Worm (Caenorhabditis elegans) whole organism, L3 larva: ENCODE measurements around the gene clec-84.
A peak's percentile ranks its signal among the peaks of the same experiment; 100 is the strongest.
"Not testable (repeated sequence)": the region's sequence is repeated elsewhere in the genome, so short reads cannot be mapped to it uniquely, and the experiment has no call there.

Experiments used
- ZK546.5 ChIP-seq: sonication (generic microtip); optimal IDR thresholded peaks from 2 replicates; lab custom pipeline; 2017; ENCODE audit warnings: missing biosample characterization, missing genetic modification characterization
- aly-2 ChIP-seq: fragments of 150-350 bp; optimal IDR thresholded peaks from 2 replicates; lab custom pipeline; 2014; ENCODE audit warnings: missing biosample characterization, missing genetic modification characterization
- ceh-16 ChIP-seq: sonication (generic microtip); optimal IDR thresholded peaks from 2 replicates; lab custom pipeline; 2017; ENCODE audit warnings: missing biosample characterization, missing genetic modification characterization
- ceh-28 ChIP-seq: fragments of 150-350 bp; optimal IDR thresholded peaks from 2 replicates; lab custom pipeline; 2014; ENCODE audit warnings: missing biosample characterization, missing genetic modification reagents, missing genetic modification characterization
- ceh-82 ChIP-seq: fragments of 150-350 bp; optimal IDR thresholded peaks from 2 replicates; lab custom pipeline; 2014; ENCODE audit warnings: missing biosample characterization, missing genetic modification characterization
- ceh-9 ChIP-seq: sonication (generic microtip); optimal IDR thresholded peaks from 2 replicates; lab custom pipeline; 2018; ENCODE audit warnings: missing biosample characterization, missing genetic modification characterization
- daf-12 ChIP-seq: fragments of 150-350 bp; optimal IDR thresholded peaks from 2 replicates; lab custom pipeline; 2014; ENCODE audit warnings: missing biosample characterization, missing genetic modification reagents, missing genetic modification characterization
- egl-27 ChIP-seq: sonication (generic microtip); optimal IDR thresholded peaks from 4 replicates; lab custom pipeline; 2017; ENCODE audit warnings: missing biosample characterization, missing genetic modification reagents, missing genetic modification characterization
- egl-5 ChIP-seq: fragments of 150-350 bp; optimal IDR thresholded peaks from 2 replicates; lab custom pipeline; 2017; ENCODE audit warnings: missing biosample characterization, missing genetic modification reagents, missing genetic modification characterization, inconsistent platforms
- elt-1 ChIP-seq: fragments of 150-350 bp; optimal IDR thresholded peaks from 2 replicates; lab custom pipeline; 2014; ENCODE audit warnings: missing biosample characterization, missing genetic modification characterization
- elt-2 ChIP-seq: sonication (generic microtip); optimal IDR thresholded peaks from 2 replicates; lab custom pipeline; 2016; ENCODE audit warnings: missing genetic modification reagents, mild to moderate bottlenecking, missing genetic modification characterization, missing compliant biosample characterization
- elt-3 ChIP-seq, 3 experiments: fragments of 150-350 bp in 1 of 3; sonication (generic microtip) in 2 of 3; optimal IDR thresholded peaks; 2 replicates in 2 of 3; 4 replicates in 1 of 3; lab custom pipeline; 2014 to 2017; ENCODE audit warnings: missing biosample characterization in 3 of 3, missing genetic modification characterization in 3 of 3
- fkh-10 ChIP-seq: sonication (generic microtip); optimal IDR thresholded peaks from 2 replicates; lab custom pipeline; 2017; ENCODE audit warnings: missing biosample characterization, missing genetic modification reagents, missing genetic modification characterization
- fkh-2 ChIP-seq: fragments of 150-350 bp; optimal IDR thresholded peaks from 2 replicates; lab custom pipeline; 2014; ENCODE audit warnings: missing biosample characterization, missing genetic modification reagents, missing genetic modification characterization
- fos-1 ChIP-seq: fragments of 150-350 bp; optimal IDR thresholded peaks from 2 replicates; lab custom pipeline; 2014; ENCODE audit warnings: missing biosample characterization, missing genetic modification characterization
- hmg-11 ChIP-seq: sonication (generic microtip); optimal IDR thresholded peaks from 2 replicates; lab custom pipeline; 2016; ENCODE audit warnings: missing genetic modification characterization, missing compliant biosample characterization
- jun-1 ChIP-seq: fragments of 150-350 bp; optimal IDR thresholded peaks from 2 replicates; lab custom pipeline; 2014; ENCODE audit warnings: missing biosample characterization, missing genetic modification reagents, missing genetic modification characterization
- lin-15B ChIP-seq: fragments of 150-350 bp; optimal IDR thresholded peaks from 2 replicates; lab custom pipeline; 2014; ENCODE audit warnings: missing biosample characterization, missing genetic modification characterization
- lsy-12 ChIP-seq: sonication (generic microtip); optimal IDR thresholded peaks from 2 replicates; lab custom pipeline; 2016; ENCODE audit warnings: mild to moderate bottlenecking, missing genetic modification characterization, missing compliant biosample characterization
- mdl-1 ChIP-seq: fragments of 150-350 bp; optimal IDR thresholded peaks from 2 replicates; lab custom pipeline; 2014; ENCODE audit warnings: missing biosample characterization, missing genetic modification characterization
- nfya-1 ChIP-seq: sonication (generic microtip); optimal IDR thresholded peaks from 2 replicates; lab custom pipeline; 2017; ENCODE audit warnings: missing genetic modification characterization, mild to moderate bottlenecking, missing compliant biosample characterization, antibody characterized with exemption, moderate library complexity; ENCODE audit not compliant: insufficient read depth
- nhr-11 ChIP-seq: fragments of 150-350 bp; optimal IDR thresholded peaks from 2 replicates; lab custom pipeline; 2014; ENCODE audit warnings: missing biosample characterization, missing genetic modification characterization
- nhr-12 ChIP-seq: fragments of 150-350 bp; optimal IDR thresholded peaks from 2 replicates; lab custom pipeline; 2014; ENCODE audit warnings: missing biosample characterization, missing genetic modification characterization
- nhr-23 ChIP-seq: fragments of 150-350 bp; optimal IDR thresholded peaks from 2 replicates; lab custom pipeline; 2014; ENCODE audit warnings: missing biosample characterization, missing genetic modification reagents, missing genetic modification characterization
- nhr-237 ChIP-seq: fragments of 150-350 bp; optimal IDR thresholded peaks from 2 replicates; lab custom pipeline; 2014; ENCODE audit warnings: missing biosample characterization, missing genetic modification characterization
- nhr-43 ChIP-seq: sonication (generic microtip); optimal IDR thresholded peaks from 2 replicates; lab custom pipeline; 2016; ENCODE audit warnings: mild to moderate bottlenecking, missing genetic modification characterization, missing compliant biosample characterization; ENCODE audit not compliant: poor library complexity, severe bottlenecking
- nhr-67 ChIP-seq: fragments of 150-350 bp; optimal IDR thresholded peaks from 2 replicates; lab custom pipeline; 2014; ENCODE audit warnings: missing biosample characterization, missing genetic modification characterization
- pha-4 ChIP-seq: fragments of 150-350 bp; optimal IDR thresholded peaks from 2 replicates; lab custom pipeline; 2014; ENCODE audit warnings: missing biosample characterization, missing genetic modification reagents, missing genetic modification characterization
- pqm-1 ChIP-seq: fragments of 150-350 bp; optimal IDR thresholded peaks from 2 replicates; lab custom pipeline; 2017; ENCODE audit warnings: missing biosample characterization, missing genetic modification characterization, inconsistent platforms
- sea-2 ChIP-seq: fragments of 150-350 bp; sonication (generic microtip); optimal IDR thresholded peaks from 4 replicates; lab custom pipeline; 2014; ENCODE audit warnings: missing biosample characterization, missing genetic modification reagents, missing genetic modification characterization
- skn-1 ChIP-seq: fragments of 150-350 bp; optimal IDR thresholded peaks from 2 replicates; lab custom pipeline; 2014; ENCODE audit warnings: missing biosample characterization, missing genetic modification characterization
- snpc-4 ChIP-seq: fragments of 150-350 bp; optimal IDR thresholded peaks from 2 replicates; lab custom pipeline; 2014; ENCODE audit warnings: missing biosample characterization, missing genetic modification characterization
- tbx-2 ChIP-seq: sonication (generic microtip); optimal IDR thresholded peaks from 2 replicates; lab custom pipeline; 2016; ENCODE audit warnings: mild to moderate bottlenecking, missing genetic modification characterization, missing compliant biosample characterization
- unc-39 ChIP-seq: sonication (generic microtip); optimal IDR thresholded peaks from 4 replicates; lab custom pipeline; 2017; ENCODE audit warnings: missing biosample characterization, missing genetic modification characterization
- zag-1 ChIP-seq: fragments of 150-350 bp; optimal IDR thresholded peaks from 2 replicates; lab custom pipeline; 2014; ENCODE audit warnings: missing biosample characterization, missing genetic modification characterization
- ztf-11 ChIP-seq: fragments of 150-350 bp; optimal IDR thresholded peaks from 2 replicates; lab custom pipeline; 2014; ENCODE audit warnings: missing biosample characterization, missing genetic modification characterization
- ztf-4 ChIP-seq: fragments of 150-350 bp; optimal IDR thresholded peaks from 2 replicates; lab custom pipeline; 2014; ENCODE audit warnings: missing biosample characterization, missing genetic modification characterization

The clec-84 gene

DNA sequence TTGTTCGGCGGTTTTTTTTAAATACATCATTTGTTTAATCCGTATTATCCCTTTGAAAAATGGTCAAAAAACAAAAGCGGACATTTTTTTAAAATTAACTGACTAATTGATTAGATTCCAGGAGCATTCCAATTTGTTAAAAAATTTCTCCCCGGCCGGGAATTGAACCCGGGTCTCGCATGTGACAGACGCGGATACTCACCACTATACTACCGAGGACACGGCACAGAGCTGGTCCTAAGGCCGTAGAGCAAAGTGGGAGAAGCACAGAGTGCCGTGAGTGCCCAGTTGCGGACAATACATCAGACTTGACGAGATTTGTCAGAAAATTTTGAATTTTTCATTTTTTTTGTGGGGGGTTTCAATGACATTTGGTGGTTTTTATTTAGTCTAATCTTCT is 41.3 kb upstream of the clec-84 start:
- TF ChIP-seq hmg-11 (tag; lab: Kevin White, UChicago) (peak; percentile 16), elt-2 (tag; lab: Kevin White, UChicago) (peak; percentile 19), elt-1 (tag; lab: Kevin White, UChicago) (no peak), ceh-9 (no peak), sea-2 (GFP tag; lab: Kevin White, UChicago) (no peak), unc-39 (tag; lab: Kevin White, UChicago) (no peak), ztf-11 (no peak), fkh-10 (GFP tag; lab: Kevin White, UChicago) (no peak), pqm-1 (no peak), fkh-2 (tag; lab: Kevin White, UChicago) (no peak), nhr-11 (tag; lab: Kevin White, UChicago) (no peak), nfya-1 (tag; lab: Kevin White, UChicago) (peak; percentile 16), fos-1 (no peak), nhr-43 (tag; lab: Kevin White, UChicago) (no peak), daf-12 (tag; lab: Kevin White, UChicago) (no peak), egl-27 (tag; lab: Kevin White, UChicago) (no peak), ceh-82 (tag; lab: Kevin White, UChicago) (no peak), snpc-4 (tag; lab: Kevin White, UChicago) (no peak), lin-15B (peak; percentile 14), ztf-4 (tag; lab: Kevin White, UChicago) (no peak), lsy-12 (no peak), elt-3 (tag; optimal IDR thresholded peaks at IDR 0.05; lab: Kevin White, UChicago) (no peak), nhr-23 (tag; lab: Kevin White, UChicago) (no peak), zag-1 (tag; lab: Kevin White, UChicago) (no peak), pha-4 (tag; lab: Kevin White, UChicago) (no peak), egl-5 (tag; lab: Kevin White, UChicago) (no peak), skn-1 (tag; lab: Kevin White, UChicago) (no peak), ZK546.5 (tag; lab: Kevin White, UChicago) (no peak), jun-1 (no peak), ceh-16 (tag; lab: Kevin White, UChicago) (no peak)
- TF ChIP-seq, all 47 proteins: peak for 4

DNA sequence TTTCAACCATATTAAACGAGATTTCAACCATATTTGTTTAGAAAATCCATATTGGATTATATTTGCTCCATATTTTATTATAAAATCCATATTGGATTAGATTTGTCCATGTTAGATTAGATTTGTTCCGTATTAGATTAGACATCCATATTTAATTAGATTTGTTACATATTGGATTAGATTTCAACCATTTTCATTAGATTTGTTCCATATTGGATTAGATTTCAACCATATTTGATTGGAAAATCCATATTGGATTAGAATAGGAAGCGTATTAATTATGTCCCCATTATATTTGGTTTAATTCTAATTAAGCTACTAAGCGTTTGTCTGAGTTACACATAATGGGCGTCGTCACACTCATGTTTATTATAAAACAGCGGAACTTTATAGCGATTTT is 40.7 kb upstream of the clec-84 start, which contains the start of gene Y54G2A.44:
TSS of gene Y54G2A.44 (plus strand) at position 301 of the 400 bp plus-strand sequence.
- TF ChIP-seq fkh-10 (GFP tag; lab: Kevin White, UChicago); hmg-11 (tag; lab: Kevin White, UChicago); ceh-9: not testable (repeated sequence)
- TF ChIP-seq, all 47 proteins: peak for 0; not testable (repeated sequence) for 47

DNA sequence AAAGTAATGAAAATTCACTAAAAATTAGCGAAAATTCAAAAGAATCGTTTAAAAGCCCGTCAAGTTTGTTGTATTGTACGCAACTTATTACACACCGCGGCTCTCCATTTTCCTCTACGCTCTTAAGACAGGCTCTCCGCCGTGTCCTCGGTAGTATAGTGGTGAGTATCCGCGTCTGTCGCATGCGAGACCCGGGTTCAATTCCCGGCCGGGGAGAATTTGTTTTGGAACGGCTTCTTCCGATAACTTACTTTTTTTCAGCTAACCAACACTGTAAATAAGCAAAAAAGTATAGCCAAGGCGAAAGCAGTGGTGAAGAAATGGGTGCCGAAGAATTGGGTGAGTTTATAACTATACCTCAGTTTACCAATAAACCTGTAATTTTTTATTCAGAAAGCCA is 40.1 kb upstream of the clec-84 start:
- TF ChIP-seq aly-2 (tag; lab: Kevin White, UChicago) (no peak), elt-2 (tag; lab: Kevin White, UChicago) (peak; percentile 6), nfya-1 (tag; lab: Kevin White, UChicago) (peak; percentile 2), ceh-9 (no peak), pha-4 (tag; lab: Kevin White, UChicago) (peak; percentile 12)
- TF ChIP-seq, all 47 proteins: peak for 3

DNA sequence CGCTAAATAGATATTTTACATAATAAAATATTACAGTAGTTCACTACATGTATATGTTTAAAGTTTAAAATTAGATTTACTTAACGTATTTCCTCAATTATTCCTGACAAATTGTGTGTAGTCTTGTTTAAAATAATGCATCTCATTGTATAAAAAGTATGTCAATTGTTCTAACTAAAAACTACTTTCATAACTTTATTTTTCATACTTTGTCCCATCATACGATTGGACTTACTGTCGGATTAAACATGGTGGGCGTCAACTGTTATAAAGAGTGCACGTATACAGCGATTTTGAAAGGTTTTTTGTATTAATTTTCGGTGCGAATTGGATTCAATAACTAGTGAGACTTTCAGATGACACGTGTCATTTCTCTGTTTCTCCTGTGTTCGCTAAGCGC is 38.6 kb upstream of the clec-84 start, which contains the start of gene Y54G2A.32:
TSS of gene Y54G2A.32 (plus strand) at position 301 of the 400 bp plus-strand sequence.
- no peak for TF ChIP-seq pqm-1
- no peak for TF ChIP-seq snpc-4 (tag; lab: Kevin White, UChicago)
- no peak for TF ChIP-seq elt-3 (tag; optimal IDR thresholded peaks at IDR 0.05; lab: Kevin White, UChicago)
- no peak for TF ChIP-seq nhr-237 (tag; lab: Kevin White, UChicago)
- TF ChIP-seq lsy-12 = no peak
- TF ChIP-seq ceh-28 (tag; lab: Kevin White, UChicago) = no peak
- no peak for TF ChIP-seq ceh-9
- TF ChIP-seq nhr-12 (tag; lab: Kevin White, UChicago) = no peak
- TF ChIP-seq ZK546.5 (tag; lab: Kevin White, UChicago) = no peak
- no peak for TF ChIP-seq nhr-43 (tag; lab: Kevin White, UChicago)
- no peak for TF ChIP-seq ceh-82 (tag; lab: Kevin White, UChicago)
- no peak for TF ChIP-seq hmg-11 (tag; lab: Kevin White, UChicago)
- TF ChIP-seq unc-39 (tag; lab: Kevin White, UChicago) = no peak
- TF ChIP-seq nhr-67 (tag; lab: Kevin White, UChicago) = no peak
- no peak for TF ChIP-seq ztf-4 (tag; lab: Kevin White, UChicago)
- TF ChIP-seq mdl-1 = no peak
- no peak for TF ChIP-seq fkh-2 (tag; lab: Kevin White, UChicago)
- TF ChIP-seq tbx-2 (tag; lab: Kevin White, UChicago) = no peak
- no peak for TF ChIP-seq egl-5 (tag; lab: Kevin White, UChicago)
- no peak for TF ChIP-seq nhr-11 (tag; lab: Kevin White, UChicago)
- TF ChIP-seq, all 47 proteins: peak for 0
